Fruit fly (Drosophila melanogaster): ENCODE data around the gene CG16711.
A peak's percentile ranks its signal among the peaks of the same experiment; 100 is the strongest.

CG16711 gene

DNA sequence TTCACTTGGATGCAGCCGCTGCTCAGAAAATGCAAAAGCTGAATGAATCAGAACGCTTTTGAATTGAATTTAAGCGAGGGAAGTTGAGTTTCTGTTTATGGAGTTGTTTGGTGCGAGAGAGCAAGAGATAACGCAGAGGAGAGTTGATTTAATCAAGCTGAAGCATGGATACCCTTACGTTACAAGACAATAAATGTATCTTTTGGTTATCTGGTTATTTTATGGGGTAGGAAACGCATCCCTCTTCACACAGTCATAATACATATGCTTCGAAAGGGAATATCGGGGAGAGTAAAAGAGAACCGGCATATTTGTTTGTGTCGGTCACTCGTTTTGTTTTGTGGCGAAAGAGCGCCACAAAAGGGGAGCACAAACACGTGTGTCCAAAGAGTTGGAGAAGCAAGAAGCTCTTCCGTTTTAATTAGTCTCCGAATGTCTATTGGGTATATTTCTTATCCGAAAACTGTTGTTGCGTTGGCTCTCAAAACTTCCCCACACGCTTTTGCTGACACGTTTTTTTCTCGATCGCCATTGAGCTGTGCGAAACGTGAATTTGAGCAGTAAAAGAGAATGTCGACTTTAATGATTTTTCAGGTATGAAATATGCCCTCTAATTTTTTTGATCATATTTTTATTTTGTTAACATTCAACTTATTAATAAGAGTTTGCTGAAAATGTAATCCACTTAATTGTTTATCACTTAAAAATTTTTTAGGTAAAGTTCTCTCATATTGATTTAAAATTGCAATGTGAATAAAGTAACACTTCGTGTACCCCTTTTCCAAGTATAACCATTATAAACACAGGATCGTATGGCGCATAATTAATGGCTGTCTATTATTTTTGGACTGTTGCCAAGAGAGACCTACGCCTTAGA, 7.2 kb upstream of the CG16711 start, which contains the start of gene Prps (continued):
- peak; percentile 37 for TF ChIP-seq CG8290 (GFP tag; optimal IDR thresholded peaks at IDR 0.05)
- peak; percentile 36 to 94 for TF ChIP-seq CG8290 (tag; optimal IDR thresholded peaks at IDR 0.05)
- TF ChIP-seq Sry-δ (GFP tag; optimal IDR thresholded peaks at IDR 0.05), result peak; percentile 24
- no peak for TF ChIP-seq ab (GFP tag; optimal IDR thresholded peaks at IDR 0.05)
- TF ChIP-seq ems (GFP tag; optimal IDR thresholded peaks at IDR 0.05), result peak; percentile 81
- TF ChIP-seq pan (optimal IDR thresholded peaks at IDR 0.05), result no peak
- peak in 1 of 2 experiments; percentile 89 for TF ChIP-seq pan (GFP tag; optimal IDR thresholded peaks at IDR 0.05 in 1 of 2, IDR thresholded peaks at IDR 0.05 in 1 of 2)
- peak; percentile 24; the same call in 1 of the 2 replicates for TF ChIP-seq Dref (GFP tag; IDR thresholded peaks at IDR 0.05)
- TF ChIP-seq psq (GFP tag; optimal IDR thresholded peaks at IDR 0.05), result peak; percentile 63
- peak; percentile 63; the same call in 1 of the 2 replicates for TF ChIP-seq seq (GFP tag; IDR thresholded peaks at IDR 0.05)
- TF ChIP-seq mld (GFP tag; IDR thresholded peaks at IDR 0.05; ENCODE audit: partially characterized antibody), result no peak
- TF ChIP-seq cato (GFP tag; optimal IDR thresholded peaks at IDR 0.05; ENCODE audit: borderline replicate concordance), result no peak
- TF ChIP-seq crp (GFP tag; optimal IDR thresholded peaks at IDR 0.05), result peak in 1 of 2 experiments; percentile 7
- TF ChIP-seq Dll (GFP tag; IDR thresholded peaks at IDR 0.05; ENCODE audit: partially characterized antibody), result 0 out of 4 replicates have a peak, but pooled peaks have one; percentile 30
- peak; percentile 68; the same call in 1 of the 2 replicates for TF ChIP-seq CG10959 (GFP tag; IDR thresholded peaks at IDR 0.05)
- peak; percentile 16 for TF ChIP-seq CG11398 (GFP tag; optimal IDR thresholded peaks at IDR 0.05)
- peak; percentile 59 for TF ChIP-seq Asciz (GFP tag; optimal IDR thresholded peaks at IDR 0.05)
- TF ChIP-seq CG10267 (tag; optimal IDR thresholded peaks at IDR 0.05), result peak; percentile 61
- TF ChIP-seq CG7556 (GFP tag; optimal IDR thresholded peaks at IDR 0.05), result peak; percentile 44
- TF ChIP-seq Dek (tag; optimal IDR thresholded peaks at IDR 0.05), result peak; percentile 68
- peak; percentile 68 for TF ChIP-seq Nf-YC (tag; optimal IDR thresholded peaks at IDR 0.05)
- no peak for TF ChIP-seq CG30431 (GFP tag; optimal IDR thresholded peaks at IDR 0.05)
- peak; percentile 61 for TF ChIP-seq CG11247 (GFP tag; IDR thresholded peaks at IDR 0.05)
- peak; percentile 74; the same call in 1 of the 2 replicates for TF ChIP-seq CG1024 (GFP tag; IDR thresholded peaks at IDR 0.05)
- peak; percentile 60 for TF ChIP-seq CG3847 (GFP tag; IDR thresholded peaks at IDR 0.05)
- TF ChIP-seq CG1603 (tag; optimal IDR thresholded peaks at IDR 0.05), result peak; percentile 85
- TF ChIP-seq Neu2 (GFP tag; optimal IDR thresholded peaks at IDR 0.05; ENCODE audit: borderline replicate concordance), result no peak
- TF ChIP-seq CG8281 (tag; optimal IDR thresholded peaks at IDR 0.05), result peak; percentile 14
- peak; percentile 77 for TF ChIP-seq BtbVII (GFP tag; optimal IDR thresholded peaks at IDR 0.05)
- TF ChIP-seq NC2β (GFP tag; optimal IDR thresholded peaks at IDR 0.05), result peak; percentile 74
- no peak for TF ChIP-seq CG9797 (GFP tag; optimal IDR thresholded peaks at IDR 0.05)
- TF ChIP-seq eyg (GFP tag; optimal IDR thresholded peaks at IDR 0.05), result peak; percentile 20
- peak; percentile 82 for TF ChIP-seq CG33213 (GFP tag; optimal IDR thresholded peaks at IDR 0.05)
- TF ChIP-seq CG2120 (GFP tag; optimal IDR thresholded peaks at IDR 0.05), result peak; percentile 81
- TF ChIP-seq grn (GFP tag; optimal IDR thresholded peaks at IDR 0.05), result peak; percentile 52
- peak; percentile 55 for TF ChIP-seq ATbp (GFP tag; optimal IDR thresholded peaks at IDR 0.05)
- peak; percentile 64 for TF ChIP-seq vfl (GFP tag; optimal IDR thresholded peaks at IDR 0.05)
- peak; percentile 82 for TF ChIP-seq CG17359 (tag; optimal IDR thresholded peaks at IDR 0.05)
- peak; percentile 74 for TF ChIP-seq org-1 (GFP tag; optimal IDR thresholded peaks at IDR 0.05)
- peak; percentile 22 for TF ChIP-seq CG15011 (GFP tag; optimal IDR thresholded peaks at IDR 0.05)
- TF ChIP-seq CG17186 (GFP tag; optimal IDR thresholded peaks at IDR 0.05), result no peak
- peak; percentile 51; the same call in 1 of the 2 replicates for TF ChIP-seq ap (GFP tag; IDR thresholded peaks at IDR 0.05)
- no peak for TF ChIP-seq CG8478 (optimal IDR thresholded peaks at IDR 0.05)
- no peak for TF ChIP-seq CG10565 (GFP tag; optimal IDR thresholded peaks at IDR 0.05)
- TF ChIP-seq Dip2 (GFP tag; IDR thresholded peaks at IDR 0.05), result no peak
- TF ChIP-seq MTF-1 (GFP tag; optimal IDR thresholded peaks at IDR 0.05; ENCODE audit: borderline replicate concordance), result peak; percentile 60
- TF ChIP-seq CG30403 (GFP tag; optimal IDR thresholded peaks at IDR 0.05), result peak; percentile 75
- peak; percentile 71 for TF ChIP-seq shn (GFP tag; optimal IDR thresholded peaks at IDR 0.05)
- TF ChIP-seq croc (GFP tag; conservative IDR thresholded peaks at IDR 0.05), result peak; percentile 19; the same call in 1 of the 3 replicates

All from whole organism, embryonic.